Worm (Caenorhabditis elegans): ENCODE data around the gene F19G12.11.

Gene F19G12.11

DNA sequence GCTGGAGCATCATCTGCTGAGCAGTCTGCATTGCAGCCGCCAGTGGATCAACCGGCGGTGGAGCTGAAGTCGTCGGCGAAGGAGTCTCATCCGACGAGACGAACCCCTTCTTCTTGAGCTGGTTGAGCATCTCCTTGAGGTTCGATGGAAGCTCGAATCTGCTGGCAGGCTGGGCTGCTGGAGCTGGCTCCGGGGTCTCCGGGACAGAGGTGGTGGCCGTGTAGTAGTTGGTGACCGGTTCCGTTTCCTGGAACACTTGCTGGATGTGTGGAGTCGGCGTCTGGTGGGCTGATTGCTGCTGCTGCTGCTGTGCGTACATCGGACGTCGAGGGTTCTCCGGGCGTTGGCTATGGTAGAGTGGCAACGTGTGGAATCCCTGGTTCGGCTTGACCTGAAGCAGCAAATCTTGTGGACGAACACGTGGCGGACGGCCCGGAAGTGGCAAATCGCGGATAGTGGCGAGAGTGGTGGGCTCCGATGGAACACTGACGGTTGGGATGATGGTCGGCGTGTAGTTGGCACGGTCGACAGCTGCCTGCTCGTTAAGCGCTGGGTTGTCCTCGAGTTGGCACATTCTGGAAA lies 15.4 kb upstream of the F19G12.11 start:
- TF ChIP-seq lin-38 (GFP tag; IDR thresholded peaks at IDR 0.05) = no peak
- TF ChIP-seq mes-2 (tag; optimal IDR thresholded peaks at IDR 0.05; ENCODE audit: poor library complexity, severe bottlenecking) = no peak
- no peak for TF ChIP-seq mep-1 (tag; optimal IDR thresholded peaks at IDR 0.05)
- no peak for TF ChIP-seq nhr-42 (GFP tag; IDR thresholded peaks at IDR 0.05)
- TF ChIP-seq aha-1 (tag) = peak; percentile 15
- TF ChIP-seq lsy-2 (tag; optimal IDR thresholded peaks at IDR 0.05) = no peak
- TF ChIP-seq set-16 (GFP tag; IDR thresholded peaks at IDR 0.05) = peak; percentile 93

DNA sequence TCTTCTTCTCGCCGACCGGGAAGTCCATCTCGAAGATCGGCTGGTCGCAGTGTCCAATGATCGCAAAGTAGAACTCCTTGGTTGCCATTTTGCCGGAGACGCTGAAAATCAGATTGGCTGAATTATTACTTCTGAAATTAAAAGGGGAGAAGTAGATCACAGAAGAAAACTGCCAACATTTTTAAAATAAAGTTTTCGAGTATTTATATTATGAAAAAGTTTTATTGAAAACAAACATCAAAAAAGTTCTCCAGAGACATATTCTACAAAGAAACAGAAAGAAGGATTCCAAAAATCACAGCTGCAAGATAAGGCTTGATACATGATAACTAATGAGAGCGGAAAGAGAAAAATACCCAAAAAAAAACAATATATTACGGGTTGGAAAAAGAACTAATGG lies 13.8 kb upstream of the F19G12.11 start, which contains the start of gene sedl-1:
TSS of gene sedl-1 (minus strand) at position 101 of the 400 bp plus-strand sequence.
- no peak for TF ChIP-seq nhr-111 (GFP tag; optimal IDR thresholded peaks at IDR 0.05)
- peak; percentile 24 for TF ChIP-seq aha-1 (tag)

- TF ChIP-seq fkh-10 (GFP tag; optimal IDR thresholded peaks at IDR 0.05) (no peak), lin-39 (tag; optimal IDR thresholded peaks at IDR 0.05) (no peak), nhr-111 (GFP tag; optimal IDR thresholded peaks at IDR 0.05) (no peak), ZK337.2 (GFP tag; IDR thresholded peaks at IDR 0.05) (no peak), cey-2 (tag; optimal IDR thresholded peaks at IDR 0.05; ENCODE audit: borderline replicate concordance, insufficient read depth) (no peak), zip-11 (GFP tag; IDR thresholded peaks at IDR 0.05) (no peak), tra-1 (GFP tag; IDR thresholded peaks at IDR 0.05) (no peak), madf-5 (GFP tag; IDR thresholded peaks at IDR 0.05) (no peak), ztf-7 (tag; optimal IDR thresholded peaks at IDR 0.05) (no peak), hlh-30 (tag; optimal IDR thresholded peaks at IDR 0.05; ENCODE audit: insufficient read depth) (peak; percentile 52), Y48G9A.11 (GFP tag; IDR thresholded peaks at IDR 0.05) (no peak), nhr-76 (tag; optimal IDR thresholded peaks at IDR 0.05) (no peak), dmd-8 (GFP tag; IDR thresholded peaks at IDR 0.05) (no peak), ceh-28 (tag; optimal IDR thresholded peaks at IDR 0.05) (no peak), gei-8 (GFP tag; optimal IDR thresholded peaks at IDR 0.05) (no peak), nhr-77 (tag; optimal IDR thresholded peaks at IDR 0.05) (no peak), ceh-62 (tag; optimal IDR thresholded peaks at IDR 0.05) (no peak), mes-2 (tag; optimal IDR thresholded peaks at IDR 0.05; ENCODE audit: poor library complexity, severe bottlenecking) (peak; percentile 32), F37D6.2 (tag; optimal IDR thresholded peaks at IDR 0.05) (peak; percentile 69), jun-1 (tag; optimal IDR thresholded peaks at IDR 0.05) (no peak), ZK546.5 (tag; optimal IDR thresholded peaks at IDR 0.05) (no peak), egl-27 (tag; optimal IDR thresholded peaks at IDR 0.05) (no peak), Y105C5A.15 (GFP tag; IDR thresholded peaks at IDR 0.05) (0 out of 2 replicates have a peak, but pooled peaks have one; percentile 22), rbr-2 (tag; optimal IDR thresholded peaks at IDR 0.05) (peak; percentile 30), vab-7 (GFP tag; IDR thresholded peaks at IDR 0.05) (0 out of 2 replicates have a peak, but pooled peaks have one; percentile 33), zip-2 (tag; optimal IDR thresholded peaks at IDR 0.05) (no peak), lin-13 (GFP tag; optimal IDR thresholded peaks at IDR 0.05) (no peak), mdl-1 (tag; optimal IDR thresholded peaks at IDR 0.05) (peak in 1 of 2 experiments; percentile 53), R02D3.7 (tag; optimal IDR thresholded peaks at IDR 0.05) (no peak), lsy-2 (tag; optimal IDR thresholded peaks at IDR 0.05) (no peak), nhr-41 (GFP tag; IDR thresholded peaks at IDR 0.05) (no peak), unc-62 (GFP tag; optimal IDR thresholded peaks at IDR 0.05 in 1 of 2) (no peak), unc-62 (tag; optimal IDR thresholded peaks at IDR 0.05) (no peak), mep-1 (tag; optimal IDR thresholded peaks at IDR 0.05) (peak; percentile 28), sdz-12 (GFP tag; optimal IDR thresholded peaks at IDR 0.05) (no peak), hmg-1.1 (GFP tag; IDR thresholded peaks at IDR 0.05) (0 out of 2 replicates have a peak, but pooled peaks have one; percentile 25)
Observed at ce11 chrX:1438925-1439324, 12.6 kb upstream of the F19G12.11 start.
